Worm (Caenorhabditis elegans): ENCODE results near the gene F43H9.3.

ce11 chrV:7977701-7978461, 46.9 kb downstream of the F43H9.3 start, which contains the start of gene let-413:
- TF ChIP-seq ceh-13 (GFP tag; optimal IDR thresholded peaks at IDR 0.05) (no peak), ama-1 (optimal IDR thresholded peaks at IDR 0.05) (no peak), sea-1 (GFP tag; conservative IDR thresholded peaks at IDR 0.05) (no peak), aly-1 (tag; optimal IDR thresholded peaks at IDR 0.05) (peak; percentile 21), hmbx-1 (tag; optimal IDR thresholded peaks at IDR 0.05) (no peak), pes-1 (GFP tag; IDR thresholded peaks at IDR 0.05) (no peak), flt-1 (GFP tag; IDR thresholded peaks at IDR 0.05) (no peak)

Data from whole organism, early embryonic.